Fruit fly (Drosophila melanogaster): ENCODE results near the gene Lgr4.

Lgr4 gene

dm6 chrX:13154783-13155182 is 34.2 kb downstream of the Lgr4 start, which contains the start of the genes CG4318 and CG4332 (continued):
- TF ChIP-seq CG9876 (GFP tag; optimal IDR thresholded peaks at IDR 0.05) (no peak), CG12104 (GFP tag; optimal IDR thresholded peaks at IDR 0.05) (no peak), p53 (GFP tag; optimal IDR thresholded peaks at IDR 0.05) (no peak), CG10209 (GFP tag; optimal IDR thresholded peaks at IDR 0.05) (no peak), CG11093 (GFP tag; IDR thresholded peaks at IDR 0.05) (no peak), grau (tag; optimal IDR thresholded peaks at IDR 0.05) (no peak), CG17361 (GFP tag; IDR thresholded peaks at IDR 0.05) (no peak), E2f1 (GFP tag; IDR thresholded peaks at IDR 0.05) (no peak), CG1792 (GFP tag; optimal IDR thresholded peaks at IDR 0.05) (no peak), CG3281 (GFP tag; optimal IDR thresholded peaks at IDR 0.05) (no peak), Atf6 (GFP tag; IDR thresholded peaks at IDR 0.05) (no peak), cato (GFP tag; optimal IDR thresholded peaks at IDR 0.05; ENCODE audit: borderline replicate concordance) (no peak), Atf3 (GFP tag; optimal IDR thresholded peaks at IDR 0.05) (no peak), CG18599 (GFP tag; optimal IDR thresholded peaks at IDR 0.05) (no peak), CG7786 (GFP tag; optimal IDR thresholded peaks at IDR 0.05) (no peak), yki (optimal IDR thresholded peaks at IDR 0.05) (no peak), MBD-R2 (GFP tag; IDR thresholded peaks at IDR 0.05) (peak; percentile 87), MESR4 (GFP tag; optimal IDR thresholded peaks at IDR 0.05) (peak; percentile 48), ab (GFP tag; optimal IDR thresholded peaks at IDR 0.05) (no peak), Hsf (GFP tag; optimal IDR thresholded peaks at IDR 0.05) (no peak), Doc3 (GFP tag; IDR thresholded peaks at IDR 0.05; ENCODE audit: partially characterized antibody) (peak; percentile 87), Myb (GFP tag; optimal IDR thresholded peaks at IDR 0.05) (peak; percentile 92), Blimp-1 (GFP tag; optimal IDR thresholded peaks at IDR 0.05) (no peak), pzg (GFP tag; optimal IDR thresholded peaks at IDR 0.05) (peak; percentile 53), NFAT (GFP tag; IDR thresholded peaks at IDR 0.05) (no peak), ato (GFP tag; IDR thresholded peaks at IDR 0.05; ENCODE audit: partially characterized antibody) (peak; percentile 79), Hr78 (GFP tag; optimal IDR thresholded peaks at IDR 0.05) (no peak), trem (tag; optimal IDR thresholded peaks at IDR 0.05) (no peak), pho (GFP tag; optimal IDR thresholded peaks at IDR 0.05) (no peak), eyg (GFP tag; optimal IDR thresholded peaks at IDR 0.05) (no peak), CG11723 (GFP tag; optimal IDR thresholded peaks at IDR 0.05) (no peak), grn (GFP tag; optimal IDR thresholded peaks at IDR 0.05) (no peak), CG6175 (GFP tag; IDR thresholded peaks at IDR 0.05) (no peak), CG3995 (GFP tag; optimal IDR thresholded peaks at IDR 0.05) (peak; percentile 36), CG14050 (GFP tag; IDR thresholded peaks at IDR 0.05) (no peak), GATAe (GFP tag; conservative IDR thresholded peaks at IDR 0.05) (no peak), CG15696 (tag; optimal IDR thresholded peaks at IDR 0.05) (no peak), nerfin-2 (GFP tag; IDR thresholded peaks at IDR 0.05; ENCODE audit: partially characterized antibody) (peak; percentile 72), Tbp (GFP tag; optimal IDR thresholded peaks at IDR 0.05) (no peak), CG5180 (GFP tag; optimal IDR thresholded peaks at IDR 0.05) (no peak), Mrtf (GFP tag; IDR thresholded peaks at IDR 0.05) (no peak), CG1603 (tag; optimal IDR thresholded peaks at IDR 0.05) (no peak), Dip2 (GFP tag; IDR thresholded peaks at IDR 0.05) (no peak), Poxn (GFP tag; IDR thresholded peaks at IDR 0.05) (no peak), B-H1 (GFP tag; IDR thresholded peaks at IDR 0.05) (no peak), ssp (GFP tag; IDR thresholded peaks at IDR 0.05) (no peak), Aef1 (GFP tag; IDR thresholded peaks at IDR 0.05) (no peak), CG2116 (GFP tag; optimal IDR thresholded peaks at IDR 0.05) (peak; percentile 41), sug (tag; optimal IDR thresholded peaks at IDR 0.05) (no peak), cas (GFP tag; IDR thresholded peaks at IDR 0.05) (no peak), tin (GFP tag; optimal IDR thresholded peaks at IDR 0.05) (no peak), pb (GFP tag; optimal IDR thresholded peaks at IDR 0.05) (no peak), CG12769 (tag; optimal IDR thresholded peaks at IDR 0.05) (no peak)

All from whole organism, embryonic.